Worm (Caenorhabditis elegans) whole organism, L1 larva: ENCODE data around the gene T19C9.8.

Experiments
- C16A3.4 ChIP-seq: fragments of 150-350 bp; optimal IDR thresholded peaks from 2 replicates; lab custom pipeline; 2014; ENCODE audit warnings: missing biosample characterization, missing genetic modification characterization
- F16B12.6 ChIP-seq: fragments of 150-350 bp; optimal IDR thresholded peaks from 2 replicates; lab custom pipeline; 2014; ENCODE audit warnings: missing biosample characterization, missing genetic modification characterization
- ceh-8 ChIP-seq: fragments of 200-800 bp; sonication (Bioruptor generic); optimal IDR thresholded peaks from 2 replicates; lab custom pipeline; 2018; ENCODE audit warnings: mild to moderate bottlenecking, missing genetic modification characterization, moderate library complexity, missing compliant biosample characterization
- ceh-88 ChIP-seq: fragments of 200-800 bp; sonication (Bioruptor generic); IDR thresholded peaks from 2 replicates; pipeline ENCODE4 v1.3.6; 2022; ENCODE audit warnings: missing genetic modification characterization, missing compliant biosample characterization
- ces-1 ChIP-seq: fragments of 150-350 bp; optimal IDR thresholded peaks from 2 replicates; lab custom pipeline; 2014; ENCODE audit warnings: missing biosample characterization, missing genetic modification reagents, missing genetic modification characterization
- efl-1 ChIP-seq, 4 experiments: fragments of 150-350 bp; optimal IDR thresholded peaks in 3 of 4; peaks in 1 of 4; 1 replicate in 1 of 4; 2 replicates in 3 of 4; lab custom pipeline; 2014; ENCODE audit warnings: missing biosample characterization in 2 of 4, missing genetic modification characterization in 2 of 4, missing genetic modification reagents in 2 of 4
- egl-13 ChIP-seq: sonication (generic microtip); optimal IDR thresholded peaks from 2 replicates; lab custom pipeline; 2016; ENCODE audit warnings: missing genotype, missing genetic modification reagents, missing genetic modification characterization, missing compliant biosample characterization
- elt-2 ChIP-seq: sonication (generic microtip); optimal IDR thresholded peaks from 2 replicates; lab custom pipeline; 2016; ENCODE audit warnings: missing genetic modification characterization, mild to moderate bottlenecking, inconsistent platforms, missing compliant biosample characterization, missing genetic modification reagents
- hlh-17 ChIP-seq: fragments of 200-800 bp; sonication (Bioruptor generic); optimal IDR thresholded peaks from 2 replicates; lab custom pipeline; 2018; ENCODE audit warnings: missing genetic modification characterization, mild to moderate bottlenecking, missing compliant biosample characterization, moderate library complexity, borderline replicate concordance
- hlh-4 ChIP-seq: sonication (generic microtip); optimal IDR thresholded peaks from 2 replicates; lab custom pipeline; 2016; ENCODE audit warnings: mild to moderate bottlenecking, missing genetic modification characterization, missing compliant biosample characterization
- hpl-2 ChIP-seq: fragments of 150-350 bp; optimal IDR thresholded peaks from 2 replicates; lab custom pipeline; 2014; ENCODE audit warnings: missing biosample characterization, missing genetic modification reagents, missing genetic modification characterization
- irx-1 ChIP-seq: sonication (generic microtip); optimal IDR thresholded peaks from 2 replicates; lab custom pipeline; 2016; ENCODE audit warnings: missing genetic modification characterization, missing compliant biosample characterization
- lin-13 ChIP-seq: fragments of 150-350 bp; optimal IDR thresholded peaks from 2 replicates; lab custom pipeline; 2014; ENCODE audit warnings: missing biosample characterization, missing genetic modification reagents, missing genetic modification characterization
- lin-14 ChIP-seq: fragments of 200-800 bp; sonication (Bioruptor generic); optimal IDR thresholded peaks from 2 replicates; lab custom pipeline; 2018; ENCODE audit warnings: mild to moderate bottlenecking, missing genetic modification characterization, moderate library complexity, missing compliant biosample characterization
- lin-35 ChIP-seq, 2 experiments: fragments of 150-350 bp; optimal IDR thresholded peaks; 2 replicates each; lab custom pipeline; 2014; ENCODE audit warnings: missing biosample characterization in 2 of 2, missing genetic modification characterization in 2 of 2, missing genetic modification reagents in 2 of 2
- lir-3 ChIP-seq: sonication (generic microtip); optimal IDR thresholded peaks from 2 replicates; lab custom pipeline; 2016; ENCODE audit warnings: mild to moderate bottlenecking, missing genetic modification characterization, moderate library complexity, missing compliant biosample characterization; ENCODE audit not compliant: poor library complexity
- mab-9 ChIP-seq: fragments of 200-800 bp; sonication (Bioruptor generic); IDR thresholded peaks from 2 replicates; pipeline ENCODE4 v1.3.6; 2022; ENCODE audit warnings: missing genetic modification reagents, missing genetic modification characterization, missing compliant biosample characterization
- mep-1 ChIP-seq: fragments of 150-350 bp; optimal IDR thresholded peaks from 2 replicates; lab custom pipeline; 2014; ENCODE audit warnings: missing biosample characterization, missing genetic modification characterization
- nhr-12 ChIP-seq: sonication (generic microtip); optimal IDR thresholded peaks from 2 replicates; lab custom pipeline; 2017; ENCODE audit warnings: missing biosample characterization, missing genetic modification characterization
- nhr-237 ChIP-seq: fragments of 150-350 bp; optimal IDR thresholded peaks from 2 replicates; lab custom pipeline; 2014; ENCODE audit warnings: missing biosample characterization, missing genetic modification characterization
- nhr-77 ChIP-seq: fragments of 150-350 bp; optimal IDR thresholded peaks from 2 replicates; lab custom pipeline; 2014; ENCODE audit warnings: missing biosample characterization, missing genetic modification characterization
- nhr-85 ChIP-seq: sonication (generic microtip); peaks from one replicate; lab custom pipeline; 2016; ENCODE audit warnings: missing genetic modification characterization, inconsistent platforms, missing compliant biosample characterization
- pqm-1 ChIP-seq: sonication (generic microtip); optimal IDR thresholded peaks from 3 replicates; lab custom pipeline; 2017; ENCODE audit warnings: missing biosample characterization, missing genetic modification characterization
- snpc-4 ChIP-seq: fragments of 150-350 bp; optimal IDR thresholded peaks from 2 replicates; lab custom pipeline; 2014; ENCODE audit warnings: missing biosample characterization, missing genetic modification characterization
- snu-23 ChIP-seq: sonication (generic microtip); optimal IDR thresholded peaks from 2 replicates; lab custom pipeline; 2016; ENCODE audit warnings: missing genetic modification characterization, missing compliant biosample characterization
- swsn-7 ChIP-seq: sonication (generic microtip); optimal IDR thresholded peaks from 2 replicates; lab custom pipeline; 2016; ENCODE audit warnings: missing genetic modification characterization, missing compliant biosample characterization
- tlp-1 ChIP-seq: fragments of 150-350 bp; optimal IDR thresholded peaks from 2 replicates; lab custom pipeline; 2014; ENCODE audit warnings: missing biosample characterization, missing genetic modification characterization
- unc-86 ChIP-seq: sonication (generic microtip); optimal IDR thresholded peaks from 2 replicates; lab custom pipeline; 2016; ENCODE audit warnings: missing genetic modification characterization, missing compliant biosample characterization
- unc-98 ChIP-seq: fragments of 200-800 bp; sonication (Bioruptor generic); IDR thresholded peaks from 2 replicates; pipeline ENCODE4 v1.3.6; 2022; ENCODE audit warnings: missing genetic modification characterization, missing compliant biosample characterization
- zip-4 ChIP-seq: fragments of 200-800 bp; sonication (Bioruptor generic); optimal IDR thresholded peaks from 2 replicates; lab custom pipeline; 2018; ENCODE audit warnings: mild to moderate bottlenecking, missing genetic modification characterization, moderate library complexity, missing compliant biosample characterization
- ztf-11 ChIP-seq, 2 experiments: sonication (generic microtip); optimal IDR thresholded peaks; 2 replicates each; lab custom pipeline; 2016 to 2017; ENCODE audit warnings: missing genetic modification characterization in 2 of 2, missing biosample characterization in 1 of 2, missing compliant biosample characterization in 1 of 2

Gene T19C9.8

DNA sequence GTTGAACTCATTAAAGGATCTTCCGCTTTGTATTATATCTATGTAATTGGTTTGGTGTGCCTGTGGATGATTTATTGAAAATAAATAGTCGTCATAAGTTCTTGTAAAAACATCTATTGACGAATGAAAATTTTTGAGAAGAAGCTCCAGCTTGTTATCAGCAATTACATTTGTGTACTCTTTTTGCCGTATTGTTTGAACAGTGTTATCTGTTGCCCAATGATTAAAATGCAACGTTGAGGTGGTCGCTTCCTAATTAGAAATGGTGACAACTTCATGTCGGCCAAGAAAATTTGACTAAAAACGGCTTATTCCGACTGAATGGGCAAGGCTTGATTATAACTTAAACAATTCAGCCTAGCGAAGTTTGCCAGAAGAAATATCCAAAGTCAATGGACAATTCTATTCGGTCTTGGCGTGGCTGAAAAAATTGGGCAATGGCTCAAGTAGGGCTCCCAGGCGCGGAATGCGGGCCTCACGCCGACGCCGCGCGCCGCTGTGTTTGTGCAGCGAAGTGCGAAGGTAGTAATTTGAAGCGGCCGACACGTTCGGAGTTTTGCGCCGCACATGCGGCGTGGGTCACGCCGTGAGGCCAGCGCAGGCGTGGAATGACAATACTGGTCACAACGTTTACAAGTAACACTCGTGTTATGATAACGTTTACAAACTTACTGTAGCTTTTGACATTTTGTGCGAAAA lies 1.8 kb downstream of the T19C9.8 start:
- TF ChIP-seq lin-14 (GFP tag; lab: Kevin White, UChicago) (no peak), elt-2 (peak; percentile 73)

DNA sequence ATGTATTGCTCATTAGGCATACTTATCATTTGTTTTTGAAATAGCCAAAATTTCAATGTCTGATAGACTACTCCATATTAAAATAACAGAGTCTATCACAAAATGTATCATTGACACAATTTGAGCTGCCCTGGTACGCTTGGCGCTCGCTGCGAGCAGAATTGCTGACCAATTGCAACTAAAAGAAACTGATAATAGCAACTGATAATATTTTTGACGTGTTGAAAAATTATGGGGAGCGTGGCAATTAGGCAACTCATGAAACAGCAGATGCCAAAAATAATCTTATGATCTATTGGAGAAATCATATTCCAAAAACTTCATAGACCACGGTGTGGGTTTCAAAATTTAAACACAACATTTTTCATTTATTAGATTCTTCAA lies 2.4 kb downstream of the T19C9.8 start:
- TF ChIP-seq pqm-1 (no peak), elt-2 (peak; percentile 95), snu-23 (GFP tag; lab: Kevin White, UChicago) (no peak)
- TF ChIP-seq, all 84 proteins: peak for 1

DNA sequence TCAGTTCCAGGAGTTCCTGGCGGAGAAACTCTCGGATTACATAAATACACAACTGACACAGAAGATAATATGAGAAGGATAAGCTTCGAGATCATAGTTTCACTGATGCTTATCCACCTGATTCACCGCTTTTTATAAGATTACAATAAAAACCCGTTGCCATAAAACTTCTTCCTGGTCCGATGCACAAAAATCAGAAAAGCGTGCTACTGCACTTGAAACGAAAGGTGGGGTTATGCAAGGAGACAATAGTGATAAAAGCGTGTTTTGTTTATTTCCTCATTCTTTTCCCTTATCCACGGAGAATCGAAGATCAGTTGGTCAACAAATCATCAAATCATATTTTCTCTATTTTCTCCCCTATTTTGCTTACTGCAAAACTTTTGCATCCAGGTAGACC lies 3.7 kb downstream of the T19C9.8 start, which contains the start of gene Y68A4B.3:
Gene Y68A4B.3 (minus strand): TSS at position 101 of the 400 bp plus-strand sequence.
- no peak for TF ChIP-seq elt-2
- no peak for TF ChIP-seq nhr-77
- no peak for TF ChIP-seq nhr-237
- TF ChIP-seq efl-1 (optimal IDR thresholded peaks at IDR 0.05; lab: Kevin White, UChicago) = no peak
- no peak for TF ChIP-seq efl-1 (GFP tag; optimal IDR thresholded peaks at IDR 0.05 in 1 of 2; lab: Kevin White, UChicago)
- no peak for TF ChIP-seq hlh-4
- TF ChIP-seq lin-13 (GFP tag; lab: Kevin White, UChicago) = no peak
- no peak for TF ChIP-seq swsn-7 (tag; lab: Kevin White, UChicago)
- no peak for TF ChIP-seq lin-35 (GFP tag; optimal IDR thresholded peaks at IDR 0.05; lab: Kevin White, UChicago)
- TF ChIP-seq lir-3 = no peak
- no peak for TF ChIP-seq ceh-88
- TF ChIP-seq nhr-12 (tag; lab: Kevin White, UChicago) = no peak
- TF ChIP-seq nhr-85 (tag; lab: Kevin White, UChicago) = no peak
- no peak for TF ChIP-seq C16A3.4 (tag; lab: Kevin White, UChicago)

DNA sequence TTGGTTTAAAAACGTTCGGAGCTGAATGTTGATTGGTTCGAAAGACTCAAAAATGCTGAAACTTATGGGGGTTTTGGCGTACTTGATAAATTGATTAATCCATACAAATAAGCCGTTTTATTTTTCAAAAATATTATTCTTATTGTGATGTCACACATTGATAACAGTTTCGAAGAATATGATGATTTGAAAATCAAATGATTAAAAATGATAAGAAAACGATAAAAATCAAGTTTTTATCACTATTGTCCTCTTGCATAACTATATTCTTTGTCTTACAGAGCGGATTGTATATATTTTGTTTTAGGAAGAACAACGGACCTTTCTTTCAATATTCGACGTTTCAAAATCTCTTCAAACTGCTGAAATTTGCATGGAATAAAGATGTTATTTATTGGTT lies 4.1 kb downstream of the T19C9.8 start:
- peak; percentile 48 for TF ChIP-seq tlp-1 (tag; lab: Kevin White, UChicago)
- TF ChIP-seq elt-2 = peak; percentile 79
- no peak for TF ChIP-seq unc-98 (GFP tag; lab: Robert Waterston, UW)
- TF ChIP-seq snpc-4 (tag; lab: Kevin White, UChicago) = no peak

DNA sequence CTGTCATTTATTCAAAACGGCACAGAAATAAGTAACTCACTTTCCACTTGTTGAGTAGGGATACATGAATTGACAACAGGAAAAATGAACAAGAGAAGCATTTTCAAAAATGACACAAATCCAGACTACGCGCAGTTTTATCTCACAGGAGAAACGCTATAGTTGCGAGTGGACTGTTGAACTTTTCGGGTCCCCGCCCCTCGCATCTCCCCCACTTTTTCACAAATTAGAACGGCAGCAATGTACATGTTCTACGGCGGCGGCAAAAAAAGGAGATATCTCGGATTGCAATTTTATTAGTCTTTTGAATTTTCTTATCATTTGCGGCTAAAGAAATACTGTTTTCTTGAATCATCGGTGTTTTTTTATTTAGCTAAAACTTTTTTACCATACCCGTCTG lies 6.5 kb downstream of the T19C9.8 start, which contains the start of gene clec-242:
Gene clec-242 (minus strand): TSS at position 101 of the 400 bp plus-strand sequence.
- TF ChIP-seq hpl-2 (GFP tag; lab: Kevin White, UChicago) (no peak), F16B12.6 (tag; lab: Kevin White, UChicago) (no peak), mep-1 (tag; lab: Kevin White, UChicago) (no peak), mab-9 (GFP tag; lab: Robert Waterston, UW) (no peak), egl-13 (tag; lab: Kevin White, UChicago) (no peak), ceh-8 (GFP tag; lab: Kevin White, UChicago) (no peak), zip-4 (GFP tag; lab: Kevin White, UChicago) (no peak), ztf-11 (tag; optimal IDR thresholded peaks at IDR 0.05; lab: Kevin White, UChicago) (no peak), lin-35 (GFP tag; optimal IDR thresholded peaks at IDR 0.05; lab: Kevin White, UChicago) (no peak), irx-1 (no peak), ces-1 (GFP tag; lab: Kevin White, UChicago) (no peak), hlh-17 (no peak), unc-86 (no peak)

DNA sequence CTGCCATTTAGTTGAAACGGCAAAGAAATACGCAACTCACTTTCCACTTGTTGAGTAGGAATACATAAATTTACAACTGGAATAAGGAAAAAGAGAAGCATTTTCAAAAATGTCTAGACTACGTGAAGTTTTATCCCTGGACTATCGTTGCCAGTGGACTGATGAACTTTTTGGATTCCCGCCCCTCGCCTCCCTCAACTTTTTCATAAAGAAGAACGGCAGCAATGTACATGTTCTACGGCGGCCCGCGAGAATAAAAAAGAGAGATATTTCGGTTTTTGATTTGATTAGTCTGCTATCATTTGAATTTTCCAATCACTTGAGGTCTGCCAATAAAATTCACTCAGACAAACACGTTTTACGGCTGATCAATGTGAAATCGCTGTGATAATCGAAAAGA lies 10.0 kb downstream of the T19C9.8 start, which contains the start of gene clec-243:
Gene clec-243 (minus strand): TSS at position 101 of the 400 bp plus-strand sequence.
- TF ChIP-seq tlp-1 (tag; lab: Kevin White, UChicago) = no peak
- TF ChIP-seq, all 84 proteins: peak for 0
